Fruit fly (Drosophila melanogaster): ENCODE measurements around the gene Sras.

The Sras gene

DNA sequence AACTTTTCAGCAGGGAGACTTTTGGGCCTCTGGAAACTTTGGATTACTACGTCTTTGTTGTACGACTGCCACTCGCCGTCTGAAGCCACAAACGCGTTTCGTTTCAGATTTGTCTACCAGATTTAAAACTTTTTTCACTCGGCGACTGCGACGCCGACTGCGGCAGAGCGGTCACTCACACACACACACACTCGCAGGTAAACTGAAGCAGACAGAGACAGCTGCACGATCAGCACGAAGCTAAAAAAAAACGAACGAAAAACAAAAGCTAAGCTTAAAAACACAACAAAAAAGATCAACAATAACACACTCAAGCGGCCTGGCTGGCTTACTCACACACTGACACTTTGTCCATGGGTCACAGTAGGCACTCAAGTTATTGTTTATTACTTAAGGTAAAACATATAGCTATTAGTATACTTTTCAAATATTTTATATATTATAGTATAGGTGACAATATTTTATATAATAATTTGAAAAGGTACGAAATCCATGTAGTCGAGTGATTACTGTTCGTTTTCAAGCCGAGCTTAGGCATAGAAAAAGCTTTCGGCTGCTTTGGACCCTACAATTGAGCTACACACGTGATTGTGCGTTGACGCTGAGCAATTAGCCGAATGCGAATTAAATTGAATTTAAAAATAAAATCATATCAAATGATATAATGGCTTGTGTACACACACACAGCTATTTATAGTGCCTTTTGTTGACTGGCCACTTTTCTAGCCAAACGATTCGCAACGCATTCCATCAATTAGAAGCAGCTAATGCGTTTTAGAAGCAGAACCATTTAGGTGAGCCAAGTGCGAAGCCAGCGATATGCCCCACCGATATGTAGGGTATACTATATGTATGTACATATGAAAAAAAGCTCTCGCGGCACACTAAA lies 13.9 kb downstream of the Sras start, which contains the start of gene Msr-110 (continued):
- TF ChIP-seq lbe (GFP tag; optimal IDR thresholded peaks at IDR 0.05) (peak; percentile 58), CG4424 (GFP tag; optimal IDR thresholded peaks at IDR 0.05) (peak; percentile 76), CG2129 (GFP tag; IDR thresholded peaks at IDR 0.05; ENCODE audit: partially characterized antibody) (no peak), CG2116 (GFP tag; optimal IDR thresholded peaks at IDR 0.05) (peak; percentile 37), CG4820 (GFP tag; optimal IDR thresholded peaks at IDR 0.05) (peak; percentile 76), gem (tag; optimal IDR thresholded peaks at IDR 0.05) (peak; percentile 92), gcm (GFP tag; optimal IDR thresholded peaks at IDR 0.05) (peak; percentile 76), Sox100B (GFP tag; optimal IDR thresholded peaks at IDR 0.05) (peak; percentile 94), dimm (GFP tag; IDR thresholded peaks at IDR 0.05) (peak; percentile 21; the same call in 1 of the 2 replicates), Six4 (GFP tag; optimal IDR thresholded peaks at IDR 0.05) (peak; percentile 75), ato (GFP tag; IDR thresholded peaks at IDR 0.05; ENCODE audit: partially characterized antibody) (no peak), CG12769 (tag; optimal IDR thresholded peaks at IDR 0.05) (peak; percentile 91), lab (GFP tag; optimal IDR thresholded peaks at IDR 0.05) (peak; percentile 93), MTF-1 (GFP tag; optimal IDR thresholded peaks at IDR 0.05; ENCODE audit: borderline replicate concordance) (peak; percentile 56), CG8478 (optimal IDR thresholded peaks at IDR 0.05) (no peak), CTCF (GFP tag; optimal IDR thresholded peaks at IDR 0.05) (peak; percentile 19), CG18599 (GFP tag; optimal IDR thresholded peaks at IDR 0.05) (peak; percentile 92), org-1 (GFP tag; optimal IDR thresholded peaks at IDR 0.05) (peak; percentile 88), sim (GFP tag; IDR thresholded peaks at IDR 0.05) (no peak; the same call in 1 of the 2 replicates), CG6254 (GFP tag; optimal IDR thresholded peaks at IDR 0.05) (peak; percentile 71), CG13424 (tag; optimal IDR thresholded peaks at IDR 0.05) (peak; percentile 93), trh (GFP tag; optimal IDR thresholded peaks at IDR 0.05) (peak; percentile 61), CG8944 (GFP tag; optimal IDR thresholded peaks at IDR 0.05) (peak; percentile 64), hb (GFP tag; IDR thresholded peaks at IDR 0.05; ENCODE audit: partially characterized antibody) (no peak), ash1 (GFP tag; optimal IDR thresholded peaks at IDR 0.05) (no peak), ara (GFP tag; IDR thresholded peaks at IDR 0.05) (peak; percentile 66), CG18262 (tag; optimal IDR thresholded peaks at IDR 0.05) (peak; percentile 86), CG18476 (GFP tag; optimal IDR thresholded peaks at IDR 0.05) (peak; percentile 76), slbo (GFP tag; IDR thresholded peaks at IDR 0.05) (peak; percentile 94), sug (tag; optimal IDR thresholded peaks at IDR 0.05) (peak; percentile 86), CG10462 (GFP tag; optimal IDR thresholded peaks at IDR 0.05) (peak; percentile 64), Oli (tag; optimal IDR thresholded peaks at IDR 0.05) (peak; percentile 93), CG11504 (tag; optimal IDR thresholded peaks at IDR 0.05) (peak; percentile 94), vnd (GFP tag; IDR thresholded peaks at IDR 0.05; ENCODE audit: partially characterized antibody) (no peak), NC2α (GFP tag; optimal IDR thresholded peaks at IDR 0.05) (peak; percentile 12), ci (GFP tag; IDR thresholded peaks at IDR 0.05) (peak; percentile 90), CG6683 (GFP tag; optimal IDR thresholded peaks at IDR 0.05) (peak; percentile 70), jumu (GFP tag; optimal IDR thresholded peaks at IDR 0.05) (peak; percentile 70), CG9932 (GFP tag; IDR thresholded peaks at IDR 0.05) (peak; percentile 95), slou (GFP tag; optimal IDR thresholded peaks at IDR 0.05) (peak; percentile 68), YL-1 (GFP tag; optimal IDR thresholded peaks at IDR 0.05) (peak; percentile 54), CG14667 (GFP tag; IDR thresholded peaks at IDR 0.05) (peak; percentile 79), Bdp1 (GFP tag; optimal IDR thresholded peaks at IDR 0.05) (peak; percentile 61), CG7372 (GFP tag; IDR thresholded peaks at IDR 0.05) (peak; percentile 85), C15 (GFP tag; IDR thresholded peaks at IDR 0.05) (peak; percentile 73; the same call in 1 of the 3 replicates), CG6854 (GFP tag; optimal IDR thresholded peaks at IDR 0.05) (peak; percentile 85), az2 (GFP tag; optimal IDR thresholded peaks at IDR 0.05) (peak; percentile 79), btn (GFP tag; optimal IDR thresholded peaks at IDR 0.05) (peak; percentile 66), gro (GFP tag; optimal IDR thresholded peaks at IDR 0.05) (no peak)
